Fruit fly (Drosophila melanogaster) Kc167 (cell line): ENCODE data around the gene Prp40.

ENCODE experiments used
- Myc ChIP-seq: fragments of >200 bp; optimal IDR thresholded peaks from 2 replicates; lab custom pipeline; 2017; ENCODE audit warnings: missing external identifiers
- Sin3A ChIP-seq: fragments of >200 bp; optimal IDR thresholded peaks from 2 replicates; lab custom pipeline; 2018; ENCODE audit warnings: missing external identifiers
- h ChIP-seq: fragments of >200 bp; optimal IDR thresholded peaks from 3 replicates; lab custom pipeline; 2018; ENCODE audit warnings: missing external identifiers
- insv ChIP-seq: fragments of >200 bp; optimal IDR thresholded peaks from 3 replicates; lab custom pipeline; 2018; ENCODE audit warnings: missing external identifiers
- psq ChIP-seq: fragments of >200 bp; optimal IDR thresholded peaks from 2 replicates; lab custom pipeline; 2017; ENCODE audit warnings: missing external identifiers
- ttk ChIP-seq: sonication (Bioruptor generic); optimal IDR thresholded peaks from 2 replicates; lab custom pipeline; 2017; ENCODE audit warnings: missing external identifiers

Gene Prp40

dm6 chr2L:3034969-3035368, 11.9 kb downstream of the Prp40 start, which contains the start of gene CG17258:
TSS of gene CG17258 (minus strand) at chr2L:3035348.
- no peak for TF ChIP-seq Myc (lab: Kevin White, UChicago)
- no peak for TF ChIP-seq h (lab: Kevin White, UChicago)
- no peak for TF ChIP-seq insv
- no peak for TF ChIP-seq ttk (lab: Kevin White, UChicago)
- TF ChIP-seq psq (lab: Kevin White, UChicago) = no peak
- no peak for TF ChIP-seq Sin3A (lab: Kevin White, UChicago)

dm6 chr2L:3037153-3037579, 14.1 kb downstream of the Prp40 start, which contains the start of the genes CG17260 and SerRS:
TSS of gene CG17260 (plus strand) at chr2L:3037230.
TSS of gene SerRS (minus strand) at chr2L:3037403.
- no peak for TF ChIP-seq psq (lab: Kevin White, UChicago)
- TF ChIP-seq ttk (lab: Kevin White, UChicago) = no peak
- no peak for TF ChIP-seq Myc (lab: Kevin White, UChicago)
- no peak for TF ChIP-seq h (lab: Kevin White, UChicago)
- no peak for TF ChIP-seq Sin3A (lab: Kevin White, UChicago)
- TF ChIP-seq insv = no peak

dm6 chr2L:3039774-3040173, 16.7 kb downstream of the Prp40 start, which contains the start of the genes cnir and CG17221:
TSS of gene cnir (minus strand) at chr2L:3039812.
TSS of gene CG17221 (plus strand) at chr2L:3039976.
- TF ChIP-seq Sin3A (lab: Kevin White, UChicago) (no peak), Myc (lab: Kevin White, UChicago) (no peak), h (lab: Kevin White, UChicago) (no peak), psq (lab: Kevin White, UChicago) (no peak), ttk (lab: Kevin White, UChicago) (no peak), insv (no peak)

- TF ChIP-seq Myc (lab: Kevin White, UChicago) (no peak), psq (lab: Kevin White, UChicago) (no peak), Sin3A (lab: Kevin White, UChicago) (no peak), ttk (lab: Kevin White, UChicago) (no peak)
Measured at dm6 chr2L:3041918-3042615, 19.0 kb downstream of the Prp40 start, which contains the start of gene CG17261. TSS of gene CG17261 (plus strand) at chr2L:3042551.

dm6 chr2L:3043647-3044046, 20.6 kb downstream of the Prp40 start, which contains the start of gene FASN2:
TSS of gene FASN2 (plus strand) at chr2L:3043947.
- no peak for TF ChIP-seq Myc (lab: Kevin White, UChicago)

- TF ChIP-seq Myc (lab: Kevin White, UChicago) (no peak), h (lab: Kevin White, UChicago) (no peak), psq (lab: Kevin White, UChicago) (no peak), Sin3A (lab: Kevin White, UChicago) (no peak), ttk (lab: Kevin White, UChicago) (no peak), insv (no peak)
Measured at dm6 chr2L:3044660-3045504, 21.9 kb downstream of the Prp40 start.

dm6 chr2L:3055710-3056447, 32.9 kb downstream of the Prp40 start:
- TF ChIP-seq h (lab: Kevin White, UChicago) (no peak), ttk (lab: Kevin White, UChicago) (no peak), Sin3A (lab: Kevin White, UChicago) (no peak), psq (lab: Kevin White, UChicago) (no peak), Myc (lab: Kevin White, UChicago) (no peak), insv (no peak)

dm6 chr2L:3056448-3056790, 33.4 kb downstream of the Prp40 start, which contains the start of gene FASN1:
TSS of gene FASN1 (plus strand) at chr2L:3056598.
- TF ChIP-seq insv = no peak
- TF ChIP-seq Myc (lab: Kevin White, UChicago) = no peak
- TF ChIP-seq psq (lab: Kevin White, UChicago) = no peak
- no peak for TF ChIP-seq ttk (lab: Kevin White, UChicago)
- no peak for TF ChIP-seq h (lab: Kevin White, UChicago)
- TF ChIP-seq Sin3A (lab: Kevin White, UChicago) = no peak

dm6 chr2L:3057951-3058771, 35.1 kb downstream of the Prp40 start:
- TF ChIP-seq Sin3A (lab: Kevin White, UChicago) (no peak), h (lab: Kevin White, UChicago) (no peak), insv (no peak), ttk (lab: Kevin White, UChicago) (no peak), Myc (lab: Kevin White, UChicago) (no peak), psq (lab: Kevin White, UChicago) (no peak)
